Fruit fly (Drosophila melanogaster) whole organism, prepupa: Measurements from ENCODE around the gene CG31516.

ENCODE experiments used
- CG32006 ChIP-seq: fragments of 200-800 bp; sonication (Bioruptor generic); optimal IDR thresholded peaks from 3 replicates; lab custom pipeline; 2017; ENCODE audit warnings: missing biosample characterization, mild to moderate bottlenecking, missing genetic modification characterization
- CG34406 ChIP-seq: fragments of 200-800 bp; sonication (Bioruptor generic); optimal IDR thresholded peaks from 3 replicates; lab custom pipeline; 2016; ENCODE audit warnings: missing biosample characterization, missing genetic modification characterization
- Lpt ChIP-seq: fragments of 200-800 bp; sonication (Bioruptor generic); optimal IDR thresholded peaks from 3 replicates; lab custom pipeline; 2016; ENCODE audit warnings: missing biosample characterization, missing genetic modification characterization
- Sox102F ChIP-seq: fragments of 200-800 bp; sonication (Bioruptor generic); optimal IDR thresholded peaks from 2 replicates; lab custom pipeline; 2016; ENCODE audit warnings: missing biosample characterization, mild to moderate bottlenecking, missing genetic modification characterization
- Sox15 ChIP-seq: fragments of 200-800 bp; sonication (Bioruptor generic); optimal IDR thresholded peaks from 3 replicates; lab custom pipeline; 2016; ENCODE audit warnings: missing biosample characterization, missing genetic modification characterization
- fd85E ChIP-seq: fragments of 200-800 bp; sonication (Bioruptor generic); optimal IDR thresholded peaks from 3 replicates; lab custom pipeline; 2016; ENCODE audit warnings: missing biosample characterization, missing genetic modification characterization
- spab ChIP-seq: fragments of 200-800 bp; sonication (Bioruptor generic); optimal IDR thresholded peaks from 2 replicates; lab custom pipeline; 2017; ENCODE audit warnings: missing biosample characterization, mild to moderate bottlenecking, missing genetic modification characterization, missing genetic modification reagents
- ss ChIP-seq, 2 experiments: fragments of 200-800 bp; sonication (Bioruptor generic); optimal IDR thresholded peaks; 2 replicates in 1 of 2; 3 replicates in 1 of 2; lab custom pipeline; 2017 to 2018; ENCODE audit warnings: mild to moderate bottlenecking in 2 of 2, missing biosample characterization in 2 of 2, missing genetic modification characterization in 2 of 2, moderate library complexity in 1 of 2

- TF ChIP-seq spab (GFP tag; lab: Kevin White, UChicago): no peak
- no peak for TF ChIP-seq fd85E (GFP tag; lab: Kevin White, UChicago)
- TF ChIP-seq Lpt (GFP tag; lab: Kevin White, UChicago): no peak
- no peak for TF ChIP-seq Sox15 (GFP tag; lab: Kevin White, UChicago)
- no peak for TF ChIP-seq Sox102F (GFP tag; lab: Kevin White, UChicago)
- no peak for TF ChIP-seq CG32006
- TF ChIP-seq CG34406: no peak
- no peak for TF ChIP-seq ss (GFP tag; optimal IDR thresholded peaks at IDR 0.05; lab: Kevin White, UChicago)
Observed at dm6 chr3R:4174975-4175374, 45.0 kb downstream of the CG31516 start.
